Fruit fly (Drosophila melanogaster) whole organism, prepupa: Measurements from ENCODE around the gene CG18563.

Source experiments
- CG10669 ChIP-seq: fragments of 200-800 bp; sonication (Bioruptor generic); optimal IDR thresholded peaks from 3 replicates; lab custom pipeline; 2018; ENCODE audit warnings: missing biosample characterization, mild to moderate bottlenecking, missing genetic modification characterization, moderate library complexity
- CG11294 ChIP-seq: fragments of 200-800 bp; sonication (Bioruptor generic); IDR thresholded peaks from 2 replicates; pipeline ENCODE4 v1.3.6; 2022; ENCODE audit warnings: missing biosample characterization, missing genetic modification characterization
- CG11762 ChIP-seq: fragments of 200-800 bp; sonication (Bioruptor generic); optimal IDR thresholded peaks from 3 replicates; lab custom pipeline; 2016; ENCODE audit warnings: missing biosample characterization, missing genetic modification characterization; ENCODE audit not compliant: insufficient read depth
- CG11902 ChIP-seq: fragments of 200-800 bp; sonication (Bioruptor generic); optimal IDR thresholded peaks from 3 replicates; lab custom pipeline; 2016; ENCODE audit warnings: missing biosample characterization, missing genetic modification characterization
- CG15336 ChIP-seq: fragments of 200-800 bp; sonication (Bioruptor generic); IDR thresholded peaks from 2 replicates; pipeline ENCODE4 v1.3.6; 2022; ENCODE audit warnings: missing biosample characterization, missing genetic modification characterization
- CG1621 ChIP-seq: fragments of 200-800 bp; sonication (Bioruptor generic); optimal IDR thresholded peaks from 3 replicates; lab custom pipeline; 2018; ENCODE audit warnings: missing biosample characterization, mild to moderate bottlenecking, missing genetic modification characterization
- CG16779 ChIP-seq: fragments of 200-800 bp; sonication (Bioruptor generic); optimal IDR thresholded peaks from 3 replicates; lab custom pipeline; 2017; ENCODE audit warnings: missing biosample characterization, mild to moderate bottlenecking, missing genetic modification characterization
- CG3032 ChIP-seq: fragments of 200-800 bp; optimal IDR thresholded peaks from 2 replicates; lab custom pipeline; 2019; ENCODE audit warnings: missing biosample characterization, mild to moderate bottlenecking, missing genetic modification characterization, moderate library complexity
- CG31627 ChIP-seq: fragments of 200-800 bp; sonication (Bioruptor generic); optimal IDR thresholded peaks from 3 replicates; lab custom pipeline; 2016; ENCODE audit warnings: missing biosample characterization, missing genetic modification characterization
- CG32006 ChIP-seq: fragments of 200-800 bp; sonication (Bioruptor generic); optimal IDR thresholded peaks from 3 replicates; lab custom pipeline; 2017; ENCODE audit warnings: missing biosample characterization, mild to moderate bottlenecking, missing genetic modification characterization
- CG3919 ChIP-seq: fragments of 200-800 bp; sonication (Bioruptor generic); optimal IDR thresholded peaks from 3 replicates; lab custom pipeline; 2016; ENCODE audit warnings: missing biosample characterization, missing genetic modification characterization
- CG6163 ChIP-seq: fragments of 200-800 bp; sonication (Bioruptor generic); IDR thresholded peaks from 3 replicates; pipeline ENCODE4 v1.3.6; 2022; ENCODE audit warnings: missing biosample characterization, missing genetic modification characterization
- CG6276 ChIP-seq: fragments of 200-800 bp; sonication (Bioruptor generic); optimal IDR thresholded peaks from 2 replicates; lab custom pipeline; 2017; ENCODE audit warnings: missing biosample characterization, mild to moderate bottlenecking, missing genetic modification characterization
- CG6792 ChIP-seq: fragments of 200-800 bp; sonication (Bioruptor generic); optimal IDR thresholded peaks from 3 replicates; lab custom pipeline; 2016; ENCODE audit warnings: missing biosample characterization, missing genetic modification characterization
- CG6808 ChIP-seq: fragments of 200-800 bp; sonication (Bioruptor generic); optimal IDR thresholded peaks from 3 replicates; lab custom pipeline; 2017; ENCODE audit warnings: missing biosample characterization, missing genetic modification characterization, mild to moderate bottlenecking, moderate library complexity, missing genetic modification reagents
- CG7368 ChIP-seq: fragments of 200-800 bp; sonication (Bioruptor generic); optimal IDR thresholded peaks from 3 replicates; lab custom pipeline; 2016; ENCODE audit warnings: missing biosample characterization, missing genetic modification characterization
- CG8319 ChIP-seq: fragments of 200-800 bp; sonication (Bioruptor generic); optimal IDR thresholded peaks from 3 replicates; lab custom pipeline; 2016; ENCODE audit warnings: missing biosample characterization, missing genetic modification characterization
- CG8632 ChIP-seq: fragments of 200-800 bp; sonication (Bioruptor generic); optimal IDR thresholded peaks from 3 replicates; lab custom pipeline; 2016; ENCODE audit warnings: missing biosample characterization, missing genetic modification characterization
- CG9139 ChIP-seq: fragments of 200-800 bp; sonication (Bioruptor generic); optimal IDR thresholded peaks from 3 replicates; lab custom pipeline; 2017; ENCODE audit warnings: missing biosample characterization, mild to moderate bottlenecking, missing genetic modification characterization
- Eip75B ChIP-seq: fragments of 200-800 bp; sonication (Bioruptor generic); optimal IDR thresholded peaks from 3 replicates; lab custom pipeline; 2016; ENCODE audit warnings: missing biosample characterization, missing genetic modification characterization
- Eip78C ChIP-seq: fragments of 200-800 bp; sonication (Bioruptor generic); peaks from one replicate; lab custom pipeline; 2016; ENCODE audit warnings: missing biosample characterization, missing genetic modification characterization
- Ets96B ChIP-seq: fragments of 200-800 bp; optimal IDR thresholded peaks from 2 replicates; lab custom pipeline; 2019; ENCODE audit warnings: missing biosample characterization, mild to moderate bottlenecking, missing genetic modification characterization, moderate library complexity
- Gug ChIP-seq: fragments of 200-800 bp; sonication (Bioruptor generic); IDR thresholded peaks from 2 replicates; pipeline ENCODE4 v1.3.6; 2022; ENCODE audit warnings: missing biosample characterization, missing genetic modification characterization
- Hr38 ChIP-seq: sonication (Bioruptor generic); optimal IDR thresholded peaks from 2 replicates; lab custom pipeline; 2016; ENCODE audit warnings: missing biosample characterization, missing genetic modification characterization
- Hr39 ChIP-seq: fragments of 200-800 bp; sonication (Bioruptor generic); optimal IDR thresholded peaks from 2 replicates; lab custom pipeline; 2016; ENCODE audit warnings: missing biosample characterization, missing genetic modification characterization
- Hr4 ChIP-seq: fragments of 200-800 bp; sonication (Bioruptor generic); optimal IDR thresholded peaks from 3 replicates; lab custom pipeline; 2016; ENCODE audit warnings: missing biosample characterization, missing genetic modification characterization
- Lpt ChIP-seq: fragments of 200-800 bp; sonication (Bioruptor generic); optimal IDR thresholded peaks from 3 replicates; lab custom pipeline; 2016; ENCODE audit warnings: missing biosample characterization, missing genetic modification characterization
- Smox ChIP-seq: fragments of 200-800 bp; sonication (Bioruptor generic); optimal IDR thresholded peaks from 3 replicates; lab custom pipeline; 2016; ENCODE audit warnings: missing biosample characterization, missing genetic modification characterization
- Sox14 ChIP-seq: fragments of 200-800 bp; sonication (Bioruptor generic); optimal IDR thresholded peaks from 3 replicates; lab custom pipeline; 2016; ENCODE audit warnings: missing biosample characterization, missing genetic modification characterization
- Sox15 ChIP-seq: fragments of 200-800 bp; sonication (Bioruptor generic); optimal IDR thresholded peaks from 3 replicates; lab custom pipeline; 2016; ENCODE audit warnings: missing biosample characterization, missing genetic modification characterization
- achi ChIP-seq: fragments of 200-800 bp; sonication (Bioruptor generic); optimal IDR thresholded peaks from 3 replicates; lab custom pipeline; 2016; ENCODE audit warnings: missing biosample characterization, missing genetic modification characterization
- acj6 ChIP-seq: fragments of 200-800 bp; sonication (Bioruptor generic); optimal IDR thresholded peaks from 3 replicates; lab custom pipeline; 2016; ENCODE audit warnings: missing biosample characterization, missing genetic modification characterization
- cyc ChIP-seq: fragments of 200-800 bp; sonication (Bioruptor generic); optimal IDR thresholded peaks from 3 replicates; lab custom pipeline; 2016; ENCODE audit warnings: missing biosample characterization, missing genetic modification characterization
- dac ChIP-seq: fragments of 200-800 bp; sonication (Bioruptor generic); optimal IDR thresholded peaks from 2 replicates; lab custom pipeline; 2017; ENCODE audit warnings: missing biosample characterization, mild to moderate bottlenecking, missing genetic modification characterization
- dsx ChIP-seq: fragments of 200-800 bp; optimal IDR thresholded peaks from 3 replicates; lab custom pipeline; 2019; ENCODE audit warnings: missing biosample characterization, mild to moderate bottlenecking, missing genetic modification characterization, moderate library complexity; ENCODE audit not compliant: poor library complexity, severe bottlenecking
- eg ChIP-seq: fragments of 200-800 bp; sonication (Bioruptor generic); IDR thresholded peaks from 3 replicates; pipeline ENCODE4 v1.3.6; 2022; ENCODE audit warnings: missing biosample characterization, missing genetic modification characterization
- fd85E ChIP-seq: fragments of 200-800 bp; sonication (Bioruptor generic); optimal IDR thresholded peaks from 3 replicates; lab custom pipeline; 2016; ENCODE audit warnings: missing biosample characterization, missing genetic modification characterization
- fkh ChIP-seq: fragments of 200-800 bp; sonication (Bioruptor generic); optimal IDR thresholded peaks from 3 replicates; lab custom pipeline; 2017; ENCODE audit warnings: missing biosample characterization, mild to moderate bottlenecking, missing genetic modification characterization, moderate library complexity
- pdm3 ChIP-seq: fragments of 200-800 bp; sonication (Bioruptor generic); optimal IDR thresholded peaks from 3 replicates; lab custom pipeline; 2016; ENCODE audit warnings: missing biosample characterization, missing genetic modification characterization
- salr ChIP-seq, 2 experiments: fragments of 200-800 bp; sonication (Bioruptor generic); optimal IDR thresholded peaks; 3 replicates each; lab custom pipeline; 2016 to 2018; ENCODE audit warnings: missing biosample characterization in 2 of 2, missing genetic modification characterization in 2 of 2, mild to moderate bottlenecking in 1 of 2
- spab ChIP-seq: fragments of 200-800 bp; sonication (Bioruptor generic); optimal IDR thresholded peaks from 2 replicates; lab custom pipeline; 2017; ENCODE audit warnings: missing biosample characterization, mild to moderate bottlenecking, missing genetic modification characterization, missing genetic modification reagents
- ss ChIP-seq, 2 experiments: fragments of 200-800 bp; sonication (Bioruptor generic); optimal IDR thresholded peaks; 2 replicates in 1 of 2; 3 replicates in 1 of 2; lab custom pipeline; 2017 to 2018; ENCODE audit warnings: mild to moderate bottlenecking in 2 of 2, missing biosample characterization in 2 of 2, missing genetic modification characterization in 2 of 2, moderate library complexity in 1 of 2
- svp ChIP-seq: fragments of 200-800 bp; sonication (Bioruptor generic); peaks from one replicate; lab custom pipeline; 2016; ENCODE audit warnings: missing biosample characterization, missing genetic modification characterization
- topi ChIP-seq: fragments of 200-800 bp; sonication (Bioruptor generic); optimal IDR thresholded peaks from 3 replicates; lab custom pipeline; 2016; ENCODE audit warnings: missing biosample characterization, missing genetic modification characterization
- vri ChIP-seq: fragments of 200-800 bp; sonication (Bioruptor generic); optimal IDR thresholded peaks from 3 replicates; lab custom pipeline; 2016; ENCODE audit warnings: missing biosample characterization, mild to moderate bottlenecking, missing genetic modification characterization

CG18563 gene

dm6 chr2L:17486264-17486663 is 28.4 kb upstream of the CG18563 start, which contains the start of gene CG43220:
Gene CG43220, plus strand, starts transcription at chr2L:17486564.
- TF ChIP-seq CG8632 (GFP tag; lab: Kevin White, UChicago) (no peak), CG32006 (GFP tag; lab: Kevin White, UChicago) (no peak), CG9139 (no peak), CG11902 (GFP tag; lab: Kevin White, UChicago) (no peak), Ets96B (tag; lab: Kevin White, UChicago) (no peak), Smox (GFP tag; lab: Kevin White, UChicago) (no peak), acj6 (no peak), cyc (GFP tag; lab: Kevin White, UChicago) (no peak), CG6808 (GFP tag; lab: Kevin White, UChicago) (no peak), eg (GFP tag; lab: Robert Waterston, UW) (no peak), achi (GFP tag; lab: Kevin White, UChicago) (no peak), spab (no peak), Hr39 (GFP tag; lab: Kevin White, UChicago) (no peak), Hr4 (no peak), salr (GFP tag; optimal IDR thresholded peaks at IDR 0.05; lab: Kevin White, UChicago) (no peak), CG1621 (tag; lab: Kevin White, UChicago) (no peak), Eip75B (GFP tag; lab: Kevin White, UChicago) (no peak), dac (GFP tag; lab: Kevin White, UChicago) (no peak)

- no peak for TF ChIP-seq CG15336 (GFP tag; lab: Robert Waterston, UW)
- no peak for TF ChIP-seq CG6276 (GFP tag; lab: Kevin White, UChicago)
- no peak for TF ChIP-seq Smox (GFP tag; lab: Kevin White, UChicago)
- TF ChIP-seq pdm3 = no peak
- TF ChIP-seq CG3919 = no peak
- no peak for TF ChIP-seq CG8319
- TF ChIP-seq, all 60 proteins: peak for 0
Observed at dm6 chr2L:17485457-17485856, 27.6 kb upstream of the CG18563 start, which contains the start of the genes CG43221 and CG43645. Gene CG43221, plus strand, starts transcription at chr2L:17485757. Gene CG43645, plus strand, starts transcription at chr2L:17485757.

- TF ChIP-seq CG11902 (GFP tag; lab: Kevin White, UChicago) (peak; percentile 95), Sox15 (peak; percentile 94), pdm3 (peak; percentile 96), eg (GFP tag; lab: Robert Waterston, UW) (peak; percentile 95), CG8632 (GFP tag; lab: Kevin White, UChicago) (peak; percentile 82), Ets96B (tag; lab: Kevin White, UChicago) (peak; percentile 80), CG7368 (GFP tag; lab: Kevin White, UChicago) (peak; percentile 92), Hr38 (GFP tag; lab: Kevin White, UChicago) (peak; percentile 94), Gug (GFP tag; lab: Robert Waterston, UW) (peak; percentile 91), achi (GFP tag; lab: Kevin White, UChicago) (peak; percentile 91), ss (GFP tag; optimal IDR thresholded peaks at IDR 0.05; lab: Kevin White, UChicago) (no peak), CG3032 (peak; percentile 87), CG1621 (tag; lab: Kevin White, UChicago) (peak; percentile 86), CG11294 (GFP tag; lab: Robert Waterston, UW) (peak; percentile 88), CG3919 (peak; percentile 94), fkh (GFP tag; lab: Kevin White, UChicago) (no peak), Eip75B (GFP tag; lab: Kevin White, UChicago) (peak; percentile 91), CG9139 (no peak), Eip78C (peak; percentile 96), CG32006 (GFP tag; lab: Kevin White, UChicago) (peak; percentile 93), CG31627 (GFP tag; lab: Kevin White, UChicago) (peak; percentile 97), dac (GFP tag; lab: Kevin White, UChicago) (peak; percentile 93), spab (peak; percentile 61), Sox14 (GFP tag; lab: Kevin White, UChicago) (peak; percentile 95), CG15336 (GFP tag; lab: Robert Waterston, UW) (peak; percentile 85), CG11762 (GFP tag; lab: Kevin White, UChicago) (peak; percentile 86), dsx (GFP tag; lab: Kevin White, UChicago) (peak; percentile 61), CG6163 (peak; percentile 92), Lpt (GFP tag; lab: Kevin White, UChicago) (peak; percentile 81), CG6792 (GFP tag; lab: Kevin White, UChicago) (peak; percentile 85), vri (peak; percentile 89), CG16779 (tag; lab: Kevin White, UChicago) (peak; percentile 52), svp (GFP tag; lab: Kevin White, UChicago) (peak; percentile 97), topi (peak; percentile 91), CG10669 (GFP tag; lab: Kevin White, UChicago) (peak; percentile 81), fd85E (GFP tag; lab: Kevin White, UChicago) (peak; percentile 61), salr (GFP tag; optimal IDR thresholded peaks at IDR 0.05; lab: Kevin White, UChicago) (peak; percentile 85 to 86)
Observed at dm6 chr2L:17484174-17484573, 26.3 kb upstream of the CG18563 start, which contains the start of the genes GCS2beta and CG5131. Gene GCS2beta, minus strand, starts transcription at chr2L:17484307. Gene CG5131, plus strand, starts transcription at chr2L:17484501.
